Worm (Caenorhabditis elegans) whole organism, young adult: ENCODE results near the gene pro-2.

Experiments
- C06A6.2 ChIP-seq: fragments of 200-800 bp; sonication (Bioruptor generic); conservative IDR thresholded peaks from 2 replicates; pipeline ENCODE4 v1.3.6; 2022; ENCODE audit warnings: missing genetic modification characterization, missing compliant biosample characterization
- F33H1.4 ChIP-seq: fragments of 200-800 bp; sonication (Bioruptor generic); IDR thresholded peaks from 2 replicates; pipeline ENCODE4 v1.3.6; 2022; ENCODE audit warnings: missing genetic modification reagents, missing genetic modification characterization, missing compliant biosample characterization
- F49E8.2 ChIP-seq: sonication (generic microtip); optimal IDR thresholded peaks from 3 replicates; lab custom pipeline; 2017; ENCODE audit warnings: missing genetic modification characterization, mild to moderate bottlenecking, missing compliant biosample characterization, antibody characterized with exemption, moderate library complexity; ENCODE audit not compliant: insufficient read depth
- F57C9.4 ChIP-seq: sonication (generic microtip); optimal IDR thresholded peaks from 2 replicates; lab custom pipeline; 2017; ENCODE audit warnings: mild to moderate bottlenecking, missing genetic modification characterization, missing compliant biosample characterization
- T26A5.8 ChIP-seq: sonication (generic microtip); optimal IDR thresholded peaks from 2 replicates; lab custom pipeline; 2016; ENCODE audit warnings: missing genetic modification characterization, missing compliant biosample characterization
- Y53G8AR.9 ChIP-seq: fragments of 200-800 bp; sonication (Bioruptor generic); conservative IDR thresholded peaks from 2 replicates; pipeline ENCODE4 v1.3.6; 2022; ENCODE audit warnings: missing genetic modification reagents, missing genetic modification characterization, missing compliant biosample characterization
- Y79H2A.3 ChIP-seq: fragments of 200-800 bp; sonication (Bioruptor generic); conservative IDR thresholded peaks from 2 replicates; pipeline ENCODE4 v1.3.6; 2022; ENCODE audit warnings: missing genetic modification reagents, missing genetic modification characterization, missing compliant biosample characterization
- ZK185.1 ChIP-seq: sonication (generic microtip); optimal IDR thresholded peaks from 2 replicates; lab custom pipeline; 2016; ENCODE audit warnings: mild to moderate bottlenecking, missing genetic modification characterization, missing compliant biosample characterization; ENCODE audit not compliant: poor library complexity, severe bottlenecking
- ama-1 ChIP-seq, 3 experiments: fragments of 150-350 bp in 1 of 3; sonication (generic microtip) in 2 of 3; optimal IDR thresholded peaks; 2 replicates each; lab custom pipeline; 2014 to 2018; ENCODE audit warnings: missing biosample characterization in 2 of 3, missing genetic modification characterization in 2 of 3, missing genetic modification reagents in 2 of 3
- aptf-2 ChIP-seq: fragments of 200-800 bp; sonication (Bioruptor generic); conservative IDR thresholded peaks from 2 replicates; pipeline ENCODE4 v1.3.6; 2022; ENCODE audit warnings: missing genetic modification reagents, missing genetic modification characterization, missing compliant biosample characterization
- aptf-3 ChIP-seq: fragments of 200-800 bp; sonication (Bioruptor generic); IDR thresholded peaks from 2 replicates; pipeline ENCODE4 v1.3.6; 2022; ENCODE audit warnings: missing genetic modification characterization, missing compliant biosample characterization
- atf-7 ChIP-seq: sonication (generic microtip); optimal IDR thresholded peaks from 2 replicates; lab custom pipeline; 2017; ENCODE audit warnings: mild to moderate bottlenecking, missing genetic modification characterization, missing compliant biosample characterization
- athp-1 ChIP-seq: sonication (generic microtip); optimal IDR thresholded peaks from 2 replicates; lab custom pipeline; 2017; ENCODE audit warnings: mild to moderate bottlenecking, missing genetic modification characterization, missing compliant biosample characterization
- attf-3 ChIP-seq: fragments of 200-800 bp; sonication (Bioruptor generic); conservative IDR thresholded peaks from 2 replicates; pipeline ENCODE4 v1.3.6; 2022; ENCODE audit warnings: missing genetic modification reagents, missing genetic modification characterization, missing compliant biosample characterization
- attf-5 ChIP-seq: fragments of 200-800 bp; sonication (Bioruptor generic); optimal IDR thresholded peaks from 2 replicates; lab custom pipeline; 2018; ENCODE audit warnings: mild to moderate bottlenecking, missing genetic modification characterization, missing compliant biosample characterization
- attf-6 ChIP-seq: fragments of 200-800 bp; sonication (Bioruptor generic); IDR thresholded peaks from 2 replicates; pipeline ENCODE4 v1.3.6; 2022; ENCODE audit warnings: missing genetic modification reagents, missing genetic modification characterization, missing compliant biosample characterization
- bed-2 ChIP-seq: fragments of 200-800 bp; sonication (Bioruptor generic); IDR thresholded peaks from 2 replicates; pipeline ENCODE4 v1.3.6; 2022; ENCODE audit warnings: missing genetic modification reagents, missing genetic modification characterization, missing compliant biosample characterization
- cebp-2 ChIP-seq: fragments of 200-800 bp; sonication (Bioruptor generic); IDR thresholded peaks from 2 replicates; pipeline ENCODE4 v1.3.6; 2022; ENCODE audit warnings: missing genetic modification characterization, missing compliant biosample characterization
- ceh-58 ChIP-seq: fragments of 200-800 bp; sonication (Bioruptor generic); IDR thresholded peaks from 2 replicates; pipeline ENCODE4 v1.3.6; 2022; ENCODE audit warnings: missing genetic modification characterization, missing compliant biosample characterization
- ceh-91 ChIP-seq: fragments of 200-800 bp; sonication (Bioruptor generic); IDR thresholded peaks from 2 replicates; pipeline ENCODE4 v1.3.6; 2022; ENCODE audit warnings: missing genetic modification reagents, missing genetic modification characterization, missing compliant biosample characterization
- chd-7 ChIP-seq: sonication (generic microtip); optimal IDR thresholded peaks from 2 replicates; lab custom pipeline; 2016; ENCODE audit warnings: mild to moderate bottlenecking, missing genetic modification characterization, moderate library complexity, missing compliant biosample characterization
- dox-1 ChIP-seq: fragments of 200-800 bp; sonication (Bioruptor generic); IDR thresholded peaks from 2 replicates; pipeline ENCODE4 v1.3.6; 2022; ENCODE audit warnings: missing genetic modification reagents, missing genetic modification characterization, missing compliant biosample characterization
- egl-44 ChIP-seq: fragments of 200-800 bp; sonication (Bioruptor generic); IDR thresholded peaks from 2 replicates; pipeline ENCODE4 v1.3.6; 2022; ENCODE audit warnings: missing genetic modification reagents, missing genetic modification characterization, missing compliant biosample characterization
- hlh-12 ChIP-seq: sonication (generic microtip); optimal IDR thresholded peaks from 2 replicates; lab custom pipeline; 2016; ENCODE audit warnings: missing genetic modification characterization, missing compliant biosample characterization
- hlh-26 ChIP-seq: fragments of 200-800 bp; sonication (Bioruptor generic); conservative IDR thresholded peaks from 2 replicates; pipeline ENCODE4 v1.3.6; 2022; ENCODE audit warnings: missing genetic modification reagents, missing genetic modification characterization, missing compliant biosample characterization
- hmg-1.2 ChIP-seq: fragments of 200-800 bp; sonication (Bioruptor generic); IDR thresholded peaks from 2 replicates; pipeline ENCODE4 v1.3.6; 2022; ENCODE audit warnings: missing genetic modification reagents, missing genetic modification characterization, missing compliant biosample characterization
- hmg-20 ChIP-seq: fragments of 200-800 bp; sonication (Bioruptor generic); IDR thresholded peaks from 2 replicates; pipeline ENCODE4 v1.3.6; 2022; ENCODE audit warnings: missing genetic modification reagents, missing genetic modification characterization, missing compliant biosample characterization
- let-526 ChIP-seq: fragments of 200-800 bp; sonication (Bioruptor generic); IDR thresholded peaks from 2 replicates; pipeline ENCODE4 v1.3.6; 2022; ENCODE audit warnings: missing genetic modification reagents, missing genetic modification characterization, missing compliant biosample characterization
- lin-26 ChIP-seq: fragments of 200-800 bp; sonication (Bioruptor generic); IDR thresholded peaks from 2 replicates; pipeline ENCODE4 v1.3.6; 2022; ENCODE audit warnings: missing genetic modification reagents, missing genetic modification characterization, missing compliant biosample characterization
- lin-40 ChIP-seq: sonication (generic microtip); optimal IDR thresholded peaks from 2 replicates; lab custom pipeline; 2016; ENCODE audit warnings: missing genetic modification characterization, mild to moderate bottlenecking, missing compliant biosample characterization, missing genotype, missing genetic modification reagents
- lsl-1 ChIP-seq: fragments of 200-800 bp; sonication (Bioruptor generic); optimal IDR thresholded peaks from 2 replicates; lab custom pipeline; 2018; ENCODE audit warnings: mild to moderate bottlenecking, missing genetic modification characterization, moderate library complexity, missing compliant biosample characterization
- madf-10 ChIP-seq: sonication (generic microtip); optimal IDR thresholded peaks from 2 replicates; lab custom pipeline; 2016; ENCODE audit warnings: mild to moderate bottlenecking, missing genetic modification characterization, missing compliant biosample characterization
- mcd-1 ChIP-seq: fragments of 200-800 bp; sonication (Bioruptor generic); IDR thresholded peaks from 2 replicates; pipeline ENCODE4 v1.3.6; 2022; ENCODE audit warnings: missing genetic modification reagents, missing genetic modification characterization, missing compliant biosample characterization
- mes-4 ChIP-seq: sonication (generic microtip); optimal IDR thresholded peaks from 2 replicates; lab custom pipeline; 2016; ENCODE audit warnings: missing genotype, missing genetic modification characterization, missing compliant biosample characterization
- mxl-1 ChIP-seq: sonication (generic microtip); optimal IDR thresholded peaks from 2 replicates; lab custom pipeline; 2016; ENCODE audit warnings: missing genetic modification characterization, missing compliant biosample characterization
- nfya-1 ChIP-seq: sonication (generic microtip); optimal IDR thresholded peaks from 2 replicates; lab custom pipeline; 2017; ENCODE audit warnings: antibody characterized with exemption, missing compliant biosample characterization, missing genetic modification characterization, borderline replicate concordance; ENCODE audit not compliant: insufficient read depth
- pbrm-1 ChIP-seq: fragments of 200-800 bp; sonication (Bioruptor generic); IDR thresholded peaks from 2 replicates; pipeline ENCODE4 v1.3.6; 2022; ENCODE audit warnings: missing genetic modification reagents, missing genetic modification characterization, missing compliant biosample characterization
- rcor-1 ChIP-seq: fragments of 200-800 bp; sonication (Bioruptor generic); IDR thresholded peaks from 2 replicates; pipeline ENCODE4 v1.3.6; 2022; ENCODE audit warnings: missing genetic modification reagents, missing genetic modification characterization, missing compliant biosample characterization
- repo-1 ChIP-seq: sonication (generic microtip); optimal IDR thresholded peaks from 2 replicates; lab custom pipeline; 2017; ENCODE audit warnings: mild to moderate bottlenecking, missing genetic modification characterization, missing compliant biosample characterization
- rpc-1 ChIP-seq, 2 experiments: fragments of 150-350 bp in 1 of 2; sonication (generic microtip) in 1 of 2; optimal IDR thresholded peaks; 2 replicates each; lab custom pipeline; 2014 to 2018; ENCODE audit warnings: missing biosample characterization in 1 of 2, missing genetic modification characterization in 1 of 2, missing genetic modification reagents in 1 of 2, missing genotype in 1 of 2
- snpc-3.4 ChIP-seq: sonication (generic microtip); optimal IDR thresholded peaks from 2 replicates; lab custom pipeline; 2017; ENCODE audit warnings: missing genetic modification characterization, mild to moderate bottlenecking, missing compliant biosample characterization, antibody characterized with exemption, moderate library complexity, missing genotype, missing genetic modification reagents
- tbx-9 ChIP-seq: sonication (generic microtip); optimal IDR thresholded peaks from 2 replicates; lab custom pipeline; 2016; ENCODE audit warnings: borderline replicate concordance, missing genetic modification characterization, inconsistent platforms, missing compliant biosample characterization
- tlf-1 ChIP-seq: fragments of 200-800 bp; sonication (Bioruptor generic); optimal IDR thresholded peaks from 2 replicates; lab custom pipeline; 2018; ENCODE audit warnings: mild to moderate bottlenecking, missing genetic modification characterization, missing compliant biosample characterization
- zfh-2 ChIP-seq: fragments of 200-800 bp; sonication (Bioruptor generic); conservative IDR thresholded peaks from 2 replicates; pipeline ENCODE4 v1.3.6; 2022; ENCODE audit warnings: missing genetic modification reagents, missing genetic modification characterization, missing compliant biosample characterization
- ztf-18 ChIP-seq: sonication (generic microtip); optimal IDR thresholded peaks from 2 replicates; lab custom pipeline; 2016; ENCODE audit warnings: missing genotype, mild to moderate bottlenecking, missing genetic modification characterization, missing compliant biosample characterization
- ztf-6 ChIP-seq: fragments of 200-800 bp; sonication (Bioruptor generic); IDR thresholded peaks from 2 replicates; pipeline ENCODE4 v1.3.6; 2022; ENCODE audit warnings: missing genetic modification reagents, missing genetic modification characterization, missing compliant biosample characterization

pro-2 gene

ce11 chrII:10389776-10390175 is 44.9 kb upstream of the pro-2 start (continued):
- TF ChIP-seq ceh-91 = no peak
- no peak for TF ChIP-seq athp-1 (tag; lab: Kevin White, UChicago)
- TF ChIP-seq ztf-6 = no peak
- TF ChIP-seq mxl-1 (tag; lab: Kevin White, UChicago) = no peak
- TF ChIP-seq F57C9.4 (tag; lab: Kevin White, UChicago) = no peak
- TF ChIP-seq tbx-9 (tag; lab: Kevin White, UChicago) = no peak
- TF ChIP-seq chd-7 (tag; lab: Kevin White, UChicago) = no peak
- TF ChIP-seq atf-7 = peak; percentile 36
- TF ChIP-seq lsl-1 (GFP tag; lab: Kevin White, UChicago) = no peak
- no peak for TF ChIP-seq ZK185.1
- peak; percentile 9 for TF ChIP-seq tlf-1 (GFP tag; lab: Kevin White, UChicago)
- TF ChIP-seq let-526 (GFP tag; lab: Robert Waterston, UW) = peak; percentile 56; the same call in 1 of the 2 replicates
- no peak for TF ChIP-seq aptf-2
- TF ChIP-seq hlh-26 (GFP tag; lab: Robert Waterston, UW) = no peak
- no peak for TF ChIP-seq hmg-20 (GFP tag; lab: Robert Waterston, UW)
- no peak for TF ChIP-seq attf-3 (GFP tag; lab: Robert Waterston, UW)

- TF ChIP-seq egl-44 (GFP tag; lab: Robert Waterston, UW) (peak; percentile 66; the same call in 1 of the 2 replicates), madf-10 (tag; lab: Kevin White, UChicago) (peak; percentile 52), lin-26 (GFP tag; lab: Robert Waterston, UW) (peak; percentile 64; the same call in 1 of the 2 replicates), bed-2 (GFP tag; lab: Robert Waterston, UW) (no peak), atf-7 (peak; percentile 50), hmg-1.2 (peak; percentile 51; the same call in 1 of the 2 replicates), ztf-18 (tag; lab: Kevin White, UChicago) (no peak), cebp-2 (GFP tag; lab: Robert Waterston, UW) (no peak), Y53G8AR.9 (GFP tag; lab: Robert Waterston, UW) (peak; percentile 6; the same call in 1 of the 2 replicates), aptf-3 (no peak), attf-3 (GFP tag; lab: Robert Waterston, UW) (no peak), ama-1 (optimal IDR thresholded peaks at IDR 0.05; lab: Kevin White, UChicago) (no peak), ama-1 (GFP tag; optimal IDR thresholded peaks at IDR 0.05; lab: Kevin White, UChicago) (no peak), T26A5.8 (no peak), tbx-9 (tag; lab: Kevin White, UChicago) (no peak), rpc-1 (optimal IDR thresholded peaks at IDR 0.05; lab: Kevin White, UChicago) (no peak), rpc-1 (tag; optimal IDR thresholded peaks at IDR 0.05; lab: Kevin White, UChicago) (no peak), F33H1.4 (GFP tag; lab: Robert Waterston, UW) (no peak), mes-4 (tag; lab: Kevin White, UChicago) (no peak), attf-6 (GFP tag; lab: Robert Waterston, UW) (no peak), lin-40 (peak; percentile 75), ceh-58 (GFP tag; lab: Robert Waterston, UW) (no peak), zfh-2 (no peak), repo-1 (tag; lab: Kevin White, UChicago) (no peak), hlh-12 (tag; lab: Kevin White, UChicago) (no peak), F49E8.2 (tag; lab: Kevin White, UChicago) (no peak), mcd-1 (peak; percentile 34), pbrm-1 (peak; percentile 59; the same call in 1 of the 2 replicates), Y79H2A.3 (GFP tag; lab: Robert Waterston, UW) (no peak), attf-5 (peak; percentile 69), nfya-1 (tag; lab: Kevin White, UChicago) (no peak), chd-7 (tag; lab: Kevin White, UChicago) (peak; percentile 68), C06A6.2 (peak; percentile 45; the same call in 1 of the 2 replicates), dox-1 (GFP tag; lab: Robert Waterston, UW) (peak; percentile 48; the same call in 1 of the 2 replicates), snpc-3.4 (tag; lab: Kevin White, UChicago) (no peak), rcor-1 (GFP tag; lab: Robert Waterston, UW) (0 out of 2 replicates have a peak, but pooled peaks have one; percentile 6), mxl-1 (tag; lab: Kevin White, UChicago) (no peak), ceh-91 (no peak)
Observed at ce11 chrII:10389038-10389437, 44.1 kb upstream of the pro-2 start.
